Fruit fly (Drosophila melanogaster) whole organism, prepupa: Measurements from ENCODE around the gene peng.

Source experiments
- CG11902 ChIP-seq: fragments of 200-800 bp; sonication (Bioruptor generic); optimal IDR thresholded peaks from 3 replicates; lab custom pipeline; 2016; ENCODE audit warnings: missing biosample characterization, missing genetic modification characterization
- CG3919 ChIP-seq: fragments of 200-800 bp; sonication (Bioruptor generic); optimal IDR thresholded peaks from 3 replicates; lab custom pipeline; 2016; ENCODE audit warnings: missing biosample characterization, missing genetic modification characterization
- CG6163 ChIP-seq: fragments of 200-800 bp; sonication (Bioruptor generic); IDR thresholded peaks from 3 replicates; pipeline ENCODE4 v1.3.6; 2022; ENCODE audit warnings: missing biosample characterization, missing genetic modification characterization
- CG7368 ChIP-seq: fragments of 200-800 bp; sonication (Bioruptor generic); optimal IDR thresholded peaks from 3 replicates; lab custom pipeline; 2016; ENCODE audit warnings: missing biosample characterization, missing genetic modification characterization
- CG8319 ChIP-seq: fragments of 200-800 bp; sonication (Bioruptor generic); optimal IDR thresholded peaks from 3 replicates; lab custom pipeline; 2016; ENCODE audit warnings: missing biosample characterization, missing genetic modification characterization
- Ets96B ChIP-seq: fragments of 200-800 bp; optimal IDR thresholded peaks from 2 replicates; lab custom pipeline; 2019; ENCODE audit warnings: missing biosample characterization, mild to moderate bottlenecking, missing genetic modification characterization, moderate library complexity
- Gug ChIP-seq: fragments of 200-800 bp; sonication (Bioruptor generic); IDR thresholded peaks from 2 replicates; pipeline ENCODE4 v1.3.6; 2022; ENCODE audit warnings: missing biosample characterization, missing genetic modification characterization
- Hr39 ChIP-seq: fragments of 200-800 bp; sonication (Bioruptor generic); optimal IDR thresholded peaks from 2 replicates; lab custom pipeline; 2016; ENCODE audit warnings: missing biosample characterization, missing genetic modification characterization
- Met ChIP-seq: fragments of 200-800 bp; sonication (Bioruptor generic); optimal IDR thresholded peaks from 3 replicates; lab custom pipeline; 2016; ENCODE audit warnings: missing biosample characterization, missing genetic modification characterization
- lz ChIP-seq: fragments of 200-800 bp; sonication (Bioruptor generic); optimal IDR thresholded peaks from 3 replicates; lab custom pipeline; 2016; ENCODE audit warnings: missing biosample characterization, missing genetic modification characterization
- topi ChIP-seq: fragments of 200-800 bp; sonication (Bioruptor generic); optimal IDR thresholded peaks from 3 replicates; lab custom pipeline; 2016; ENCODE audit warnings: missing biosample characterization, missing genetic modification characterization
- vri ChIP-seq: fragments of 200-800 bp; sonication (Bioruptor generic); optimal IDR thresholded peaks from 3 replicates; lab custom pipeline; 2016; ENCODE audit warnings: missing biosample characterization, mild to moderate bottlenecking, missing genetic modification characterization

dm6 chrX:21338153-21338552 lies 11.5 kb downstream of the peng start:
- no peak for TF ChIP-seq CG8319 (GFP tag; lab: Kevin White, UChicago)
- no peak for TF ChIP-seq Hr39 (GFP tag; lab: Kevin White, UChicago)
- no peak for TF ChIP-seq topi (GFP tag; lab: Kevin White, UChicago)
- no peak for TF ChIP-seq CG11902 (GFP tag; lab: Kevin White, UChicago)
- TF ChIP-seq Ets96B, result no peak
- TF ChIP-seq lz (GFP tag; lab: Kevin White, UChicago), result no peak
- TF ChIP-seq CG3919 (GFP tag; lab: Kevin White, UChicago), result no peak
- no peak for TF ChIP-seq Met
- TF ChIP-seq Gug (GFP tag; lab: Robert Waterston, UW), result no peak
- no peak for TF ChIP-seq CG6163 (GFP tag; lab: Robert Waterston, UW)
- TF ChIP-seq vri (GFP tag; lab: Kevin White, UChicago), result no peak
- no peak for TF ChIP-seq CG7368 (GFP tag; lab: Kevin White, UChicago)
